Fruit fly (Drosophila melanogaster) whole organism, embryonic: ENCODE data around the gene Mal-B1.

ENCODE experiments used
- CG13424 ChIP-seq: fragments of 200-800 bp; sonication (Bioruptor generic); optimal IDR thresholded peaks from 2 replicates; lab custom pipeline; 2019; ENCODE audit warnings: missing biosample characterization, mild to moderate bottlenecking, missing genetic modification characterization, moderate library complexity
- CG17802 ChIP-seq: fragments of 200-800 bp; sonication (Bioruptor generic); optimal IDR thresholded peaks from 2 replicates; lab custom pipeline; 2018; ENCODE audit warnings: missing biosample characterization, mild to moderate bottlenecking, missing genetic modification characterization, moderate library complexity
- CG6854 ChIP-seq: fragments of 200-800 bp; sonication (Bioruptor generic); optimal IDR thresholded peaks from 3 replicates; lab custom pipeline; 2017; ENCODE audit warnings: missing biosample characterization, mild to moderate bottlenecking, missing genetic modification characterization
- D19A ChIP-seq: fragments of 200-800 bp; optimal IDR thresholded peaks from 3 replicates; lab custom pipeline; 2019; ENCODE audit warnings: missing biosample characterization, mild to moderate bottlenecking, missing genetic modification characterization, moderate library complexity
- E2f1 ChIP-seq: fragments of 200-800 bp; sonication (Bioruptor generic); IDR thresholded peaks from 2 replicates; pipeline ENCODE4 v1.3.6; 2022; ENCODE audit warnings: missing biosample characterization, missing genetic modification characterization
- Ets97D ChIP-seq: fragments of 200-800 bp; sonication (Bioruptor generic); optimal IDR thresholded peaks from 3 replicates; lab custom pipeline; 2016; ENCODE audit warnings: missing biosample characterization, missing genetic modification characterization
- HLH4C ChIP-seq: fragments of 200-800 bp; sonication (Bioruptor generic); IDR thresholded peaks from 3 replicates; pipeline ENCODE4 v1.3.6; 2022; ENCODE audit warnings: missing biosample characterization, missing genetic modification characterization; ENCODE audit not compliant: partially characterized antibody
- NfI ChIP-seq: fragments of 200-800 bp; sonication (Bioruptor generic); optimal IDR thresholded peaks from 3 replicates; lab custom pipeline; 2018; ENCODE audit warnings: missing biosample characterization, mild to moderate bottlenecking, missing genetic modification characterization, moderate library complexity
- ara ChIP-seq: fragments of 200-800 bp; sonication (Bioruptor generic); IDR thresholded peaks from 2 replicates; pipeline ENCODE4 v1.3.6; 2022; ENCODE audit warnings: missing biosample characterization, missing genetic modification characterization
- az2 ChIP-seq: fragments of 200-800 bp; sonication (Bioruptor generic); optimal IDR thresholded peaks from 3 replicates; lab custom pipeline; 2016; ENCODE audit warnings: missing biosample characterization, missing genetic modification characterization
- dan ChIP-seq: fragments of 200-800 bp; sonication (Bioruptor generic); IDR thresholded peaks from 2 replicates; pipeline ENCODE4 v1.3.6; 2022; ENCODE audit warnings: missing biosample characterization, missing genetic modification characterization
- hkb ChIP-seq, 2 experiments: fragments of 200-800 bp in 1 of 2; fragments of >200 bp in 1 of 2; sonication (Bioruptor generic) in 1 of 2; IDR thresholded peaks in 1 of 2; optimal IDR thresholded peaks in 1 of 2; 2 replicates each; pipeline versions ENCODE4 v1.3.6 to Lab custom; 2017 to 2022; ENCODE audit warnings: missing biosample characterization in 1 of 2, missing genetic modification characterization in 1 of 2
- otp ChIP-seq: fragments of 200-800 bp; sonication (Bioruptor generic); IDR thresholded peaks from 3 replicates; pipeline ENCODE4, ENCODE4 v1.3.6; 2022; ENCODE audit warnings: missing biosample characterization, missing genetic modification characterization
- tap ChIP-seq: fragments of 200-800 bp; optimal IDR thresholded peaks from 3 replicates; lab custom pipeline; 2019; ENCODE audit warnings: missing biosample characterization, mild to moderate bottlenecking, missing genetic modification characterization, moderate library complexity

dm6 chr2L:11812781-11813664 is 34.0 kb upstream of the Mal-B1 start:
- TF ChIP-seq tap (tag; lab: Kevin White, UChicago): no peak
- no peak for TF ChIP-seq E2f1 (GFP tag; lab: Robert Waterston, UW)
- TF ChIP-seq otp (GFP tag; lab: Robert Waterston, UW): no peak
- no peak for TF ChIP-seq Ets97D (GFP tag; lab: Kevin White, UChicago)
- no peak for TF ChIP-seq CG17802
- TF ChIP-seq dan (GFP tag; lab: Robert Waterston, UW): no peak
- TF ChIP-seq CG6854 (GFP tag; lab: Kevin White, UChicago): no peak
- no peak for TF ChIP-seq hkb (optimal IDR thresholded peaks at IDR 0.05; lab: Kevin White, UChicago)
- TF ChIP-seq hkb (GFP tag; IDR thresholded peaks at IDR 0.05; lab: Robert Waterston, UW): no peak
- no peak for TF ChIP-seq NfI (GFP tag; lab: Kevin White, UChicago)
- TF ChIP-seq ara: no peak
- no peak for TF ChIP-seq az2 (GFP tag; lab: Kevin White, UChicago)
- no peak for TF ChIP-seq CG13424 (tag; lab: Kevin White, UChicago)
- no peak for TF ChIP-seq HLH4C (GFP tag; lab: Robert Waterston, UW)
- peak; percentile 86 for TF ChIP-seq D19A (tag; lab: Kevin White, UChicago)
